Worm (Caenorhabditis elegans) whole organism, L4/young adult: ENCODE results near the gene pfk-1.2.

ENCODE experiments used
- W03F9.2 ChIP-seq: fragments of 150-350 bp; optimal IDR thresholded peaks from 2 replicates; lab custom pipeline; 2014; ENCODE audit warnings: missing biosample characterization, missing genetic modification characterization
- dao-5 ChIP-seq: sonication (generic microtip); optimal IDR thresholded peaks from 2 replicates; lab custom pipeline; 2016; ENCODE audit warnings: missing genotype, missing genetic modification characterization, moderate library complexity, missing compliant biosample characterization
- him-1 ChIP-seq: sonication (generic microtip); optimal IDR thresholded peaks from 2 replicates; lab custom pipeline; 2016; ENCODE audit warnings: missing genotype, missing genetic modification reagents, missing genetic modification characterization, missing compliant biosample characterization

DNA sequence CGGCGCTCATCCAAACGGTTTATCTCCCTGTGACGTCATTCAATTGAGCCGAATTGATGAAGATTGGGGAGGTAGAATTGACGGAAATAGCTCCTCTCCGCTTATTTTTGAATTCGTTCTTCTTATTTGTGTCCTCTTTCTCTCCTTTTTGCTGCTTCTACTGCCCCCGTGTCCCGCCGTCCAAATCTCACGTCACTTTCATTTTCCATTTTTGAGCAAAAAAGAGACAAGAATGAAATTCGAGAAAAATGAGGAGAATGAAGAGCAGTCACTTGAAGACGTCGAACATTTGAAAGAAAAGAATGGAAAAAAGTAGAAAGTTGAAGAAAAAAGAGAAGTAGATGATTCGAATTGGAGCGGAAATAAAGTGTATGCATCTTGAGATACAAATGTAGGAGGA is 32.0 kb downstream of the pfk-1.2 start:
- no peak for TF ChIP-seq dao-5 (tag; lab: Kevin White, UChicago)
- no peak for TF ChIP-seq him-1
- no peak for TF ChIP-seq W03F9.2 (tag; lab: Kevin White, UChicago)
